Fruit fly (Drosophila melanogaster) whole organism, prepupa: Measurements from ENCODE around the gene CG15047.

Experiments used
- CG10669 ChIP-seq: fragments of 200-800 bp; sonication (Bioruptor generic); optimal IDR thresholded peaks from 3 replicates; lab custom pipeline; 2018; ENCODE audit warnings: missing biosample characterization, mild to moderate bottlenecking, missing genetic modification characterization, moderate library complexity
- CG11762 ChIP-seq: fragments of 200-800 bp; sonication (Bioruptor generic); optimal IDR thresholded peaks from 3 replicates; lab custom pipeline; 2016; ENCODE audit warnings: missing biosample characterization, missing genetic modification characterization; ENCODE audit not compliant: insufficient read depth
- CG1621 ChIP-seq: fragments of 200-800 bp; sonication (Bioruptor generic); optimal IDR thresholded peaks from 3 replicates; lab custom pipeline; 2018; ENCODE audit warnings: missing biosample characterization, mild to moderate bottlenecking, missing genetic modification characterization
- CG3032 ChIP-seq: fragments of 200-800 bp; optimal IDR thresholded peaks from 2 replicates; lab custom pipeline; 2019; ENCODE audit warnings: missing biosample characterization, mild to moderate bottlenecking, missing genetic modification characterization, moderate library complexity
- CG34406 ChIP-seq: fragments of 200-800 bp; sonication (Bioruptor generic); optimal IDR thresholded peaks from 3 replicates; lab custom pipeline; 2016; ENCODE audit warnings: missing biosample characterization, missing genetic modification characterization
- CG6163 ChIP-seq: fragments of 200-800 bp; sonication (Bioruptor generic); IDR thresholded peaks from 3 replicates; pipeline ENCODE4 v1.3.6; 2022; ENCODE audit warnings: missing biosample characterization, missing genetic modification characterization
- CG6276 ChIP-seq: fragments of 200-800 bp; sonication (Bioruptor generic); optimal IDR thresholded peaks from 2 replicates; lab custom pipeline; 2017; ENCODE audit warnings: missing biosample characterization, mild to moderate bottlenecking, missing genetic modification characterization
- CG6792 ChIP-seq: fragments of 200-800 bp; sonication (Bioruptor generic); optimal IDR thresholded peaks from 3 replicates; lab custom pipeline; 2016; ENCODE audit warnings: missing biosample characterization, missing genetic modification characterization
- CG6808 ChIP-seq: fragments of 200-800 bp; sonication (Bioruptor generic); optimal IDR thresholded peaks from 3 replicates; lab custom pipeline; 2017; ENCODE audit warnings: missing biosample characterization, missing genetic modification characterization, mild to moderate bottlenecking, moderate library complexity, missing genetic modification reagents
- CG7368 ChIP-seq: fragments of 200-800 bp; sonication (Bioruptor generic); optimal IDR thresholded peaks from 3 replicates; lab custom pipeline; 2016; ENCODE audit warnings: missing biosample characterization, missing genetic modification characterization
- CG8319 ChIP-seq: fragments of 200-800 bp; sonication (Bioruptor generic); optimal IDR thresholded peaks from 3 replicates; lab custom pipeline; 2016; ENCODE audit warnings: missing biosample characterization, missing genetic modification characterization
- CG8632 ChIP-seq: fragments of 200-800 bp; sonication (Bioruptor generic); optimal IDR thresholded peaks from 3 replicates; lab custom pipeline; 2016; ENCODE audit warnings: missing biosample characterization, missing genetic modification characterization
- CG9139 ChIP-seq: fragments of 200-800 bp; sonication (Bioruptor generic); optimal IDR thresholded peaks from 3 replicates; lab custom pipeline; 2017; ENCODE audit warnings: missing biosample characterization, mild to moderate bottlenecking, missing genetic modification characterization
- Eip75B ChIP-seq: fragments of 200-800 bp; sonication (Bioruptor generic); optimal IDR thresholded peaks from 3 replicates; lab custom pipeline; 2016; ENCODE audit warnings: missing biosample characterization, missing genetic modification characterization
- Eip78C ChIP-seq: fragments of 200-800 bp; sonication (Bioruptor generic); peaks from one replicate; lab custom pipeline; 2016; ENCODE audit warnings: missing biosample characterization, missing genetic modification characterization
- Eip93F ChIP-seq: fragments of 200-800 bp; sonication (Bioruptor generic); optimal IDR thresholded peaks from 2 replicates; lab custom pipeline; 2016; ENCODE audit warnings: missing biosample characterization, mild to moderate bottlenecking, missing genetic modification characterization
- Ets21C ChIP-seq: fragments of 200-800 bp; sonication (Bioruptor generic); optimal IDR thresholded peaks from 3 replicates; lab custom pipeline; 2016; ENCODE audit warnings: missing biosample characterization, missing genetic modification characterization
- Ets96B ChIP-seq: fragments of 200-800 bp; optimal IDR thresholded peaks from 2 replicates; lab custom pipeline; 2019; ENCODE audit warnings: missing biosample characterization, mild to moderate bottlenecking, missing genetic modification characterization, moderate library complexity
- Hr39 ChIP-seq: fragments of 200-800 bp; sonication (Bioruptor generic); optimal IDR thresholded peaks from 2 replicates; lab custom pipeline; 2016; ENCODE audit warnings: missing biosample characterization, missing genetic modification characterization
- Hr4 ChIP-seq: fragments of 200-800 bp; sonication (Bioruptor generic); optimal IDR thresholded peaks from 3 replicates; lab custom pipeline; 2016; ENCODE audit warnings: missing biosample characterization, missing genetic modification characterization
- Met ChIP-seq: fragments of 200-800 bp; sonication (Bioruptor generic); optimal IDR thresholded peaks from 3 replicates; lab custom pipeline; 2016; ENCODE audit warnings: missing biosample characterization, missing genetic modification characterization
- OdsH ChIP-seq: fragments of 200-800 bp; sonication (Bioruptor generic); optimal IDR thresholded peaks from 3 replicates; lab custom pipeline; 2016; ENCODE audit warnings: missing biosample characterization, missing genetic modification characterization
- Sox102F ChIP-seq: fragments of 200-800 bp; sonication (Bioruptor generic); optimal IDR thresholded peaks from 2 replicates; lab custom pipeline; 2016; ENCODE audit warnings: missing biosample characterization, mild to moderate bottlenecking, missing genetic modification characterization
- Sox15 ChIP-seq: fragments of 200-800 bp; sonication (Bioruptor generic); optimal IDR thresholded peaks from 3 replicates; lab custom pipeline; 2016; ENCODE audit warnings: missing biosample characterization, missing genetic modification characterization
- achi ChIP-seq: fragments of 200-800 bp; sonication (Bioruptor generic); optimal IDR thresholded peaks from 3 replicates; lab custom pipeline; 2016; ENCODE audit warnings: missing biosample characterization, missing genetic modification characterization
- acj6 ChIP-seq: fragments of 200-800 bp; sonication (Bioruptor generic); optimal IDR thresholded peaks from 3 replicates; lab custom pipeline; 2016; ENCODE audit warnings: missing biosample characterization, missing genetic modification characterization
- cyc ChIP-seq: fragments of 200-800 bp; sonication (Bioruptor generic); optimal IDR thresholded peaks from 3 replicates; lab custom pipeline; 2016; ENCODE audit warnings: missing biosample characterization, missing genetic modification characterization
- dac ChIP-seq: fragments of 200-800 bp; sonication (Bioruptor generic); optimal IDR thresholded peaks from 2 replicates; lab custom pipeline; 2017; ENCODE audit warnings: missing biosample characterization, mild to moderate bottlenecking, missing genetic modification characterization
- dsx ChIP-seq: fragments of 200-800 bp; optimal IDR thresholded peaks from 3 replicates; lab custom pipeline; 2019; ENCODE audit warnings: missing biosample characterization, mild to moderate bottlenecking, missing genetic modification characterization, moderate library complexity; ENCODE audit not compliant: poor library complexity, severe bottlenecking
- eg ChIP-seq: fragments of 200-800 bp; sonication (Bioruptor generic); IDR thresholded peaks from 3 replicates; pipeline ENCODE4 v1.3.6; 2022; ENCODE audit warnings: missing biosample characterization, missing genetic modification characterization
- esn ChIP-seq: fragments of 200-800 bp; sonication (Bioruptor generic); optimal IDR thresholded peaks from 2 replicates; lab custom pipeline; 2016; ENCODE audit warnings: missing biosample characterization, mild to moderate bottlenecking, missing genetic modification characterization, moderate library complexity
- fd85E ChIP-seq: fragments of 200-800 bp; sonication (Bioruptor generic); optimal IDR thresholded peaks from 3 replicates; lab custom pipeline; 2016; ENCODE audit warnings: missing biosample characterization, missing genetic modification characterization
- lz ChIP-seq: fragments of 200-800 bp; sonication (Bioruptor generic); optimal IDR thresholded peaks from 3 replicates; lab custom pipeline; 2016; ENCODE audit warnings: missing biosample characterization, missing genetic modification characterization
- pdm3 ChIP-seq: fragments of 200-800 bp; sonication (Bioruptor generic); optimal IDR thresholded peaks from 3 replicates; lab custom pipeline; 2016; ENCODE audit warnings: missing biosample characterization, missing genetic modification characterization
- salr ChIP-seq, 2 experiments: fragments of 200-800 bp; sonication (Bioruptor generic); optimal IDR thresholded peaks; 3 replicates each; lab custom pipeline; 2016 to 2018; ENCODE audit warnings: missing biosample characterization in 2 of 2, missing genetic modification characterization in 2 of 2, mild to moderate bottlenecking in 1 of 2
- spab ChIP-seq: fragments of 200-800 bp; sonication (Bioruptor generic); optimal IDR thresholded peaks from 2 replicates; lab custom pipeline; 2017; ENCODE audit warnings: missing biosample characterization, mild to moderate bottlenecking, missing genetic modification characterization, missing genetic modification reagents
- ss ChIP-seq, 2 experiments: fragments of 200-800 bp; sonication (Bioruptor generic); optimal IDR thresholded peaks; 2 replicates in 1 of 2; 3 replicates in 1 of 2; lab custom pipeline; 2017 to 2018; ENCODE audit warnings: mild to moderate bottlenecking in 2 of 2, missing biosample characterization in 2 of 2, missing genetic modification characterization in 2 of 2, moderate library complexity in 1 of 2
- svp ChIP-seq: fragments of 200-800 bp; sonication (Bioruptor generic); peaks from one replicate; lab custom pipeline; 2016; ENCODE audit warnings: missing biosample characterization, missing genetic modification characterization
- vri ChIP-seq: fragments of 200-800 bp; sonication (Bioruptor generic); optimal IDR thresholded peaks from 3 replicates; lab custom pipeline; 2016; ENCODE audit warnings: missing biosample characterization, mild to moderate bottlenecking, missing genetic modification characterization

CG15047 gene

DNA sequence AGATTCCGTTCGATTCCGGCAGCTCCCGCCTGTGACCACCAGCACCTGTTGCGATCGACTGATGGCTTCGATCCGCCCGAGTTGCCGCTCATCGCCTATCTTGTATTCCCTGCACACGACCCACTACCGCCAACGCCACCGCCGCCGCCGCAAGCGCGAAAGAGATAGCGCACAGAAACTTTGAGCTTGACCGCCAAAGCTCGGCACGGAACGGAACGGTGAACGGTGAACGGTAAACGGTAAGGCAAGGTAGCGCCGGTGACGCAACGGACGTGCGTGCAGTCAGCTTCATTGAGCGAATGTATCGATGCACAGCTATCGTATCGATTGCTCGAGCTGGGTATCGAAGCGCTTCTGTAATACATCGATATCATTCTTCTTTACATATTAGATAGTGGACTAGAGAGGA lies 16.2 kb upstream of the CG15047 start, which contains the start of gene Ggt-1:
Gene Ggt-1, minus strand, starts transcription at position 251 of the 409 bp plus-strand sequence.
- TF ChIP-seq ss (GFP tag; optimal IDR thresholded peaks at IDR 0.05; lab: Kevin White, UChicago), result peak in 1 of 2 experiments; percentile 12
- TF ChIP-seq pdm3 (GFP tag; lab: Kevin White, UChicago), result no peak
- no peak for TF ChIP-seq OdsH (GFP tag; lab: Kevin White, UChicago)
- TF ChIP-seq Eip78C (GFP tag; lab: Kevin White, UChicago), result peak; percentile 33
- TF ChIP-seq dac, result no peak
- 0 out of 3 replicates have a peak, but pooled peaks have one; percentile 14 for TF ChIP-seq CG6163 (GFP tag; lab: Robert Waterston, UW)
- TF ChIP-seq svp (GFP tag; lab: Kevin White, UChicago), result peak; percentile 91
- TF ChIP-seq, all 60 proteins: peak for 4

DNA sequence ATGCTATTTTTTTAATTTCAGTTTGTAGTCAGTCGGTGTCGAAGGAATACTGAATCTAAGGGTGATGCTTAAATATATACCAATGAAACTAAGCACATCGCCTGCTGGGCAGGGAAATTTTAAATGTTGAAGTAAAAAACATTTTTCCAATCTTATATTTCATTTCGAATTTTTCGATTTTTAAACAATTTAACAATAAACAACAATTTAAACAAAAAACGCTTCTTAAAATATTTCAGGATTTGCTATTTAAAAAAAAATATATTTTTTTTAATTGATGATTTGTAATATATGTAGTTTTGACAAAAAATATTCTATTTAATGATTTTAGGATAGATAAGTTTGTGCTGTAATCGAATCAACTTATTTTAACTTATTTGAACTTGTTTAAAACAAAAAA lies 13.7 kb upstream of the CG15047 start, which contains the start of gene CG6470:
Gene CG6470, minus strand, starts transcription at position 101 of the 400 bp plus-strand sequence.
- TF ChIP-seq Sox15 (no peak), fd85E (GFP tag; lab: Kevin White, UChicago) (no peak)

DNA sequence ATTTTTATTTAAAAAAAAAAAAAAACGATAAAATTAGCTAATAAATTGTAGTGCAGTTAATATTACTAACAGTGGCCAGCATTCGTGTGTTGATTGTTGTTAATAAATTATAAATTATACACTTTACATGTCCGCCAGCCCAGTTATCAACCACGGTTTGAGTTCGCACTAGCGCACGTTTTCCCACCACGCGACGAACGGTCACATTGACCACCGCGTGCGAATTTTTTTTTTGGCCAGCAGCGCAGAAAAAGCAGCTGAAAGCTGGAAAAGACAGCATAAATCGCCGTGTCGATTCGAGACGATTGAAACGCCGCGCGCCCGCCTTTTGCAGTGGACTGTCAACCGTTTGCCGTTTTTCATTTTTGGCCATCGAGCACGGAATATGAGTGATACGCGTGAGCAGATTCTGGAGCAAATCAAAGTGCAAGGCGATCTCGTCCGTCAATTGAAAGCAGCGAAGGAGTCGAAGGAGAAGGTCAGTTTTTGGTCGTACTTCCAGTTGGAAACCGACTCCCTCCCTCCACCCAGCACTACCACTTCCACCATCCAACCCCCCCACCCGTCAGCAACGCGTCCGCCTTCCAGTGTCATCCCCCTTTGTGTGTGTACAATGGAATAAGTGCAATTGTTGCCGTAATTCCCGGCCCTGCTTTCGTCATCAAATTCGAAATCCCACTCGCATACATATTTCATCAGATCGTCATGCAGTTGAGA lies 13.1 kb upstream of the CG15047 start, which contains the start of the genes Bx and HisRS:
Gene Bx, plus strand, starts transcription at position 224 of the 717 bp plus-strand sequence.
Gene HisRS, plus strand, starts transcription at position 224 of the 717 bp plus-strand sequence.
- TF ChIP-seq CG3032 (no peak), CG11762 (no peak), eg (peak; percentile 26; the same call in 1 of the 3 replicates), CG6276 (GFP tag; lab: Kevin White, UChicago) (peak; percentile 2), Ets96B (tag; lab: Kevin White, UChicago) (no peak), CG34406 (GFP tag; lab: Kevin White, UChicago) (no peak), salr (GFP tag; optimal IDR thresholded peaks at IDR 0.05; lab: Kevin White, UChicago) (no peak), Eip78C (GFP tag; lab: Kevin White, UChicago) (peak; percentile 9), CG6792 (GFP tag; lab: Kevin White, UChicago) (no peak), cyc (GFP tag; lab: Kevin White, UChicago) (no peak), Sox15 (no peak), achi (no peak)
- TF ChIP-seq, all 60 proteins: peak for 3

DNA sequence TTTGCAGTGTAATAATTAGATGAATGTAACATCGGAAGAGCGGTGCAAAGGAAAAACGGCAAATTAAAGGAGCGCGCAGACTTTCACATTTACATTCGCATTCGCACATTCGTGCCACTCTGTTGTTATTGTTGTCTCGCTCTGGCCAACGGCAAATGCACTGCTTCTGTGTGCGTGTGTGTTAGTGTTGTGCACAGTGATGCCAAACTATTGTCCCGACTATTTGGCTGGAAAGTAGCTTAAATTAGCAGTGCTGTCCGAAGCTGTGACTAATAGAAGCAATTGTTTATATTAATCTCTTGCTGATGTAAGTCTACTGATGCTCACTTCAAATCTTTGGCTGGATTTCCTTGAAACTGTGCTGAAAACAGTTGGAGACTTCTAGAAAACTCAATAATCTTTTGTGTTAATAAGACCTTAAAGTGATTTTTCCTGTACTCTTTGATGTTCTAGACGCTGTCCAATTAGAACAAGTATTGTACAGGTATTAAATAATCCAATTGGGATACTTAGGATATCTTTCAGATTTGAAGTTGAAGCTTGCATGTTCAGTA lies 12.4 kb upstream of the CG15047 start:
- TF ChIP-seq CG6163 (GFP tag; lab: Robert Waterston, UW) (0 out of 3 replicates have a peak, but pooled peaks have one; percentile 27), CG6276 (GFP tag; lab: Kevin White, UChicago) (no peak), CG34406 (GFP tag; lab: Kevin White, UChicago) (no peak), svp (GFP tag; lab: Kevin White, UChicago) (peak; percentile 58), salr (GFP tag; optimal IDR thresholded peaks at IDR 0.05; lab: Kevin White, UChicago) (peak in 1 of 2 experiments; percentile 20), Met (GFP tag; lab: Kevin White, UChicago) (no peak), Hr4 (GFP tag; lab: Kevin White, UChicago) (no peak), acj6 (GFP tag; lab: Kevin White, UChicago) (peak; percentile 15), dsx (GFP tag; lab: Kevin White, UChicago) (no peak), CG6808 (GFP tag; lab: Kevin White, UChicago) (peak; percentile 48), CG10669 (no peak), dac (no peak), CG9139 (GFP tag; lab: Kevin White, UChicago) (no peak), lz (GFP tag; lab: Kevin White, UChicago) (no peak), Ets21C (peak; percentile 2), Sox102F (GFP tag; lab: Kevin White, UChicago) (peak; percentile 15), esn (GFP tag; lab: Kevin White, UChicago) (no peak), Hr39 (peak; percentile 11), CG7368 (GFP tag; lab: Kevin White, UChicago) (no peak), achi (no peak), vri (no peak), eg (0 out of 3 replicates have a peak, but pooled peaks have one; percentile 24), CG8319 (GFP tag; lab: Kevin White, UChicago) (no peak), Eip75B (peak; percentile 6), CG8632 (GFP tag; lab: Kevin White, UChicago) (no peak), Ets96B (tag; lab: Kevin White, UChicago) (no peak), spab (GFP tag; lab: Kevin White, UChicago) (no peak), CG1621 (tag; lab: Kevin White, UChicago) (no peak), Eip93F (GFP tag; lab: Kevin White, UChicago) (no peak), Eip78C (GFP tag; lab: Kevin White, UChicago) (peak; percentile 39)
